Worm (Caenorhabditis elegans): ENCODE results near the gene tir-1.
"Not testable (repeated sequence)": the region's sequence is repeated elsewhere in the genome, so short reads cannot be mapped to it uniquely, and the experiment has no call there.

Gene tir-1

DNA sequence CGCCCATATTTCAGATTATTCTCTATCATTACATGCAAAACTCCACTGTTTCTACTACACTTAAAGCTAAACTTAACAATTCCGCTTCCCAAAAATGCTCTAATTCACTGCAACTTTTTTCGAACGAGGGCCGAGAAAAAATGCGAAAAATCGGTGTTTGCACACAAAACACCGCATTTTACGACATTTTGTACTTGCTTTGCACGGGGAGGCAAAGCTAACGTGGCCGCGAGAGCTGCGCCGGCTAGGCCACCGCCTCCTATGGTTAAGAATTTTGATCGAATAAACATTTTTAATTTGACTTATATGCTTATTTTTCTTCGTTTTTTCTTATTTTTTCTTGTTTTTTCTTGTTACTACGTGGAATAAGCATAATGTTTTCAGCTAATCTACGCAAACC, 46.6 kb downstream of the tir-1 start:
- peak; percentile 52 for TF ChIP-seq lsy-2 (tag; optimal IDR thresholded peaks at IDR 0.05)

DNA sequence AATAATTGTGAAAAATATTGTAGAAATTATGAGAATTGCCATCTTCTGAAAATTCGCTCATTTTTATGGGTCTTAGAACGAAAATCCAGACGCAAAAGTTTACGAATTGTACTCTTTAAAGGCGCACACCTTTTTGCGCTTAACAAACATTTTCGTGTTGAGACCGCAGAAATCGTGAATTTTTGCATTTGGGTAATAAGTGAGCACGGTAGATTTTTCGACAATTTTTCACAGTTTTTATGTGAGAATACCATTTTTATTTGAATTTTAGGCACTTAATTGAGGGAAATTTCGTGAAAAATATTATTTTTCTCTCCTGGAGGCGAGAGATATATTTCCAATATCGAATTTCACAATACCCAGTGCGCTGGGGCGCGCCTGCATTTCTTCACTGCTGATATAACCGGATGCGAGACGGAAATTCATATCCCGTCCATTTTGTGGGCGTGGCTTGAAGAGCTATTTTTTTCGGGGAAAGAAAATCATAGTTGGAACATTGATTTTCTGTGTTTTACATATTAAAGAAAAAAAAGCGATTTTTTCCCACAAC, 49.3 kb downstream of the tir-1 start, which contains the start of gene cyp-25A4:
TSS of gene cyp-25A4 (minus strand) at position 51 of the 550 bp plus-strand sequence.
- TF ChIP-seq unc-120 (tag; optimal IDR thresholded peaks at IDR 0.05; ENCODE audit: poor library complexity, severe bottlenecking); flh-1 (GFP tag; optimal IDR thresholded peaks at IDR 0.05); lsy-2 (tag; optimal IDR thresholded peaks at IDR 0.05): not testable (repeated sequence)

DNA sequence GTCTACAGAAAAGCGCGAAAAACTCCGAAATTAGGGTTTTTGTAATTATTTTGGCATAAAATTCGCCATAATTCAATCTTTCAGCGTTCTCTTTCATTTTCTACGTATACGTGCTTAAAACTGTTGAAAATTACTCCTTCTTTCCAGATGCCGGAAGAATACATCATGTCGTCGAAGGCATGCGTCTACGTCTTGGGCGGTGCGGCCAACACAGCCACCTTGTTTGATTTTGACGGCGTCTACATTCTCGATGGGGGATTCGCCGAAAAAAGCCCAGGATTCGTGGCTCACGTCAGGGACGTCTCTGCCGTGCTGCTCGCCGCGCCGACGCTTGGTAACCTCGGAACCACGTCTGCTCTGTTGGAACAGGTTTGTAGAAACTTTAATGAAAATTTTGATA, 56.7 kb downstream of the tir-1 start, which contains the start of gene maph-1.3:
TSS of gene maph-1.3 (plus strand) at position 148 of the 400 bp plus-strand sequence.
- TF ChIP-seq nhr-12, mab-5, ztf-11 (tag; optimal IDR thresholded peaks at IDR 0.05): not testable (repeated sequence)

DNA sequence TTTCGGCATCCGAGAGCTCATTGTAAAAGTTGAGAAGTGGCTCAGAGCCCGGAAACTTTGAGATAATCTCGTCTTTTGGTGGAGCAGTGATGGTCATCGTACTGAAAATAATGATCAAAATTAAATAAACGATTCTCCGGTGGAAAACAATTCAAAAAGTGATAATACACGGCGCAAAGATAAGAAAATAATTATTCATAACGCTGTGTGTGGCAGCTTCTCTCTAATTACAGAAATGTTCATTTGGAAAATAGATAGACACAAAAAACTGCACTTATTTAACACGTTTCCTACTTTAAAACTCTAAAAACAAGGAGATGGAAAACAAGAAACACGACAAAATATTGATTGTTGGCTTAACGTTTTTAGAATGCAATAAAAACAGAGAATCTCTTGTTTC, 57.9 kb downstream of the tir-1 start, which contains the start of gene C36A4.4:
TSS of gene C36A4.4 (minus strand) at position 101 of the 400 bp plus-strand sequence.
- not testable (repeated sequence) for TF ChIP-seq bed-3 (GFP tag; optimal IDR thresholded peaks at IDR 0.05); tbx-8 (GFP tag; optimal IDR thresholded peaks at IDR 0.05); unc-120 (tag; optimal IDR thresholded peaks at IDR 0.05; ENCODE audit: poor library complexity, severe bottlenecking)

DNA sequence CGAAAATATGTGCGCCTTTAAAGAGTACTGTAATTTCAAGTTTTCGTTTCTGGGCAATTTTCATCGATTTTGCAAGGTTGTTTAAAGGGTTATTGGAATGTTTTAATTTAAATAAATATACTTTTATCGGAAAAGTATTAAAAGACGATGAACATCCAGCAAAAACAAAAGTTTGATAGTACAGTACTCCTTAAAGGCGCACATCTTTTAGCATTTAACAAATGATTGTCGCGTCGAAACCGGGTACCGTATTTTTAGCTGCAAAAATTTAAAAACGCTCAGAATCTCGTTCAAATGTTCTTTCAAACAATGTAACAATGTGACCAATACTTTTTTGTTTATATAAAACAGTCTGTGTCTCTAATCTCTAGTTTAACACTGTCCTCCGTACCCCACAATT, 61.2 kb downstream of the tir-1 start, which contains the start of gene C36A4.11:
TSS of gene C36A4.11 (plus strand) at position 301 of the 400 bp plus-strand sequence.
- not testable (repeated sequence) for TF ChIP-seq mab-5, snpc-4, nhr-76 (tag; optimal IDR thresholded peaks at IDR 0.05)

DNA sequence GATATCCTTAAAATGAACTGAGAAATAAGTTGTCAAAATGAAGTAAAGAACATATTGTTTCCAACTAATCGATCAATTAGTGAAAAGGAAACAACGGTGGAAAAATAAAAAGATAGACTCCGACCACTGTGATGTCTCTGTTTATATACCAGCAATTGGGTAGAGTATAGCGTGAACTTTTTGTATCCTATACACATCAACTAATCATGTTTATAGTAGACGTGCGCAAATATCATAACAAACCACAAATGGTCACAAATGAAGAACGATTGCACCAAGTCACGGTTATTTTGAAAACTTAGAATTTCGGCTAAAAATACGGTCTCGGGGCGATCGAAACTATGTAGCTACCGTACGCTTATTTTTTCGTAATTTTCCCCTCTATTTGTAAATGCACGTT, 61.8 kb downstream of the tir-1 start, which contains the start of gene cyp-25A3:
TSS of gene cyp-25A3 (minus strand) at position 101 of the 400 bp plus-strand sequence.
- no peak for TF ChIP-seq blmp-1 (tag; optimal IDR thresholded peaks at IDR 0.05)
- TF ChIP-seq mab-5 (tag; optimal IDR thresholded peaks at IDR 0.05): no peak
- no peak for TF ChIP-seq ceh-83 (GFP tag; optimal IDR thresholded peaks at IDR 0.05)

DNA sequence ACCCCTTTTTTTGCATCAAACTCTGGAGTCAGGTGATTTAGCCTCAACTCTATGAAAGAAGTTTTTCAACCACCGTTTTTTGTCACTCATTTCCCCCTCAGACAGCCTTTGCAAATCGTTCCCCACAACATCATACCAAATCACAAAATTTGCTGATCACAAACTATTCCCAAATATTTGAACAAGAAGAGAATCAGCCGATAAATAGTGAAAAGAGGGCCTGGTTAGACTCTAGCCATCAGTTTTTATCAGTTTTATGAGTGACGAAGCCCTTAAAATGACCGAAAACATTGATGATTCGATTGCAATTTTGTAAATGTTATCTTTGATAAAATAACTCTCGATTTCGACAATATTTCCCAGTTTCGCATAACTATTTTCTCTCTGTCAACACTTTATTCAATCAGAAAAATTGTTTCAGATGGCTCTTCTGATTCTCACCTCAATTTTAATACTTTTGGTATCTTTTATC, 66.6 kb downstream of the tir-1 start, which contains the start of gene cyp-25A2:
TSS of gene cyp-25A2 (plus strand) at position 422 of the 472 bp plus-strand sequence.
- TF ChIP-seq hlh-1 (tag; optimal IDR thresholded peaks at IDR 0.05) (no peak), drap-1 (GFP tag; optimal IDR thresholded peaks at IDR 0.05) (no peak), ces-1 (GFP tag; optimal IDR thresholded peaks at IDR 0.05) (no peak), lsy-2 (tag; optimal IDR thresholded peaks at IDR 0.05) (no peak), nhr-12 (tag; optimal IDR thresholded peaks at IDR 0.05) (no peak), nhr-76 (tag; optimal IDR thresholded peaks at IDR 0.05) (no peak), nhr-237 (tag; optimal IDR thresholded peaks at IDR 0.05) (no peak), mep-1 (tag; optimal IDR thresholded peaks at IDR 0.05) (no peak), ceh-39 (tag; optimal IDR thresholded peaks at IDR 0.05) (no peak), lin-32 (GFP tag; optimal IDR thresholded peaks at IDR 0.05) (no peak), unc-39 (tag; optimal IDR thresholded peaks at IDR 0.05) (no peak)

DNA sequence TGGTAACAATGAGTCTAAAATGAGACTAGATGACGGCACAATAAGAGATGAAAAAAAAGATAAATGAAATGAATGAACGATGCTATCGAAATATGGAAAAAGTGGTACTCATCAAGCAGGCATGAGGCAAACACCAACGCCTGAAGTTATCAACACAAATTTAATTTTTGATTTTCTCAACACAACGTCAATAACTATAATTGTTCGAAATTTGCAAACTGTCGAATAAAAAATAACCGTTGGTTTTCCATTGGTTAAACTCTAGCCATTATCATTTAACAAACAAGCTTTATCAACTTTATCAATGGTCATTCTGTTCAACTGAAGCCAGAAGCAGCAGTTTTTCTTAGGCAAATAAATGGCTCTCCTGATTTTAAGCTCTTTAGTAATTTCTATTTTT, 69.2 kb downstream of the tir-1 start, which contains the start of gene cyp-25A1:
TSS of gene cyp-25A1 (plus strand) at position 301 of the 400 bp plus-strand sequence.
- TF ChIP-seq pha-4 (tag; optimal IDR thresholded peaks at IDR 0.05) (no peak), mls-2 (tag; optimal IDR thresholded peaks at IDR 0.05) (no peak), lin-32 (GFP tag; optimal IDR thresholded peaks at IDR 0.05) (no peak), M03D4.4 (tag; optimal IDR thresholded peaks at IDR 0.05) (no peak), unc-120 (tag; optimal IDR thresholded peaks at IDR 0.05; ENCODE audit: poor library complexity, severe bottlenecking) (no peak), cnd-1 (tag; optimal IDR thresholded peaks at IDR 0.05) (no peak), ceh-39 (tag; optimal IDR thresholded peaks at IDR 0.05) (no peak), lsy-2 (tag; optimal IDR thresholded peaks at IDR 0.05) (no peak), ces-1 (GFP tag; optimal IDR thresholded peaks at IDR 0.05) (no peak), blmp-1 (tag; optimal IDR thresholded peaks at IDR 0.05) (no peak), unc-62 (GFP tag; optimal IDR thresholded peaks at IDR 0.05) (no peak), bed-3 (GFP tag; optimal IDR thresholded peaks at IDR 0.05) (no peak)

Data from whole organism, mixed stage, embryonic.